Worm (Caenorhabditis elegans): Measurements from ENCODE around the gene R13H4.2.

DNA sequence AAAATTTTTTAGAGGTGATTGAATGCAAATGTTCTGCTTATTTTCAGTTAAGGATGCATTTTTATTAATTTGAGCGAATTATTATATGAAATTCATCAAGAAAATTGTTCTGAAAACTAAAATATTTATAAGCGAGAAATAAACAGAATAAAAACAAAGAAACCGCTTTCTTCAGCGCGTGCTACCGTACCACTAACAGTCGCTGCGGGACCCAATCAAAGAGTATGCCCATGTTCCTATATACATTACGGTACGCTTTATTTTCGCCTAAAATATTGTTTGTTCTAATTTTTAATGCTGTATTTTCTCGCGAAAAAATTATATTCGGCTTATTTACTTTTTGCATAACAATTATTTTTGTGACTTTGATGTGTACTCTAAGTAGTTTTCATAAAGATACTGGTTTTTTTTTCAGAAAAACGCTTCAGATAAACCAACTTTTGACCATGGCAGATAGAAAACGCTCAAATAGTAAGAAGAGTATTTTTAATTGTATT, 48.4 kb upstream of the R13H4.2 start, which contains the start of gene F55A11.8:
- TF ChIP-seq ref-1 (GFP tag; conservative IDR thresholded peaks at IDR 0.05) (no peak), ztf-29 (GFP tag; IDR thresholded peaks at IDR 0.05) (no peak), klf-2 (GFP tag; conservative IDR thresholded peaks at IDR 0.05) (no peak), cog-1 (tag; optimal IDR thresholded peaks at IDR 0.05) (no peak), tab-1 (GFP tag; IDR thresholded peaks at IDR 0.05) (no peak), flt-1 (GFP tag; IDR thresholded peaks at IDR 0.05) (no peak), T22C8.4 (GFP tag; IDR thresholded peaks at IDR 0.05) (no peak), med-1 (GFP tag; optimal IDR thresholded peaks at IDR 0.05; ENCODE audit: insufficient read depth) (no peak)
